Fruit fly (Drosophila melanogaster) whole organism, embryonic: ENCODE measurements around the gene CG5021.
A peak's percentile ranks its signal among the peaks of the same experiment; 100 is the strongest.

Experiments
- Asciz ChIP-seq: fragments of 200-800 bp; sonication (Bioruptor generic); optimal IDR thresholded peaks from 2 replicates; lab custom pipeline; 2017; ENCODE audit warnings: missing biosample characterization, mild to moderate bottlenecking, missing genetic modification characterization, missing genetic modification reagents
- BEAF-32 ChIP-seq: fragments of 200-800 bp; sonication (Bioruptor generic); optimal IDR thresholded peaks from 3 replicates; lab custom pipeline; 2017; ENCODE audit warnings: missing biosample characterization, missing genetic modification characterization, mild to moderate bottlenecking, moderate library complexity, missing genetic modification reagents
- Bdp1 ChIP-seq: fragments of 200-800 bp; sonication (Bioruptor generic); optimal IDR thresholded peaks from 3 replicates; lab custom pipeline; 2016; ENCODE audit warnings: missing biosample characterization, missing genetic modification characterization
- Bgb ChIP-seq: fragments of 200-800 bp; sonication (Bioruptor generic); IDR thresholded peaks from 2 replicates; pipeline ENCODE4 v1.3.6; 2022; ENCODE audit warnings: missing biosample characterization, missing genetic modification characterization; ENCODE audit not compliant: partially characterized antibody
- CG10321 ChIP-seq: fragments of 200-800 bp; sonication (Bioruptor generic); IDR thresholded peaks from 2 replicates; pipeline ENCODE4 v1.3.6; 2022; ENCODE audit warnings: missing biosample characterization, missing genetic modification characterization
- CG12104 ChIP-seq: fragments of 200-800 bp; sonication (Bioruptor generic); optimal IDR thresholded peaks from 3 replicates; lab custom pipeline; 2016; ENCODE audit warnings: missing biosample characterization, missing genetic modification characterization
- CG12299 ChIP-seq: fragments of 200-800 bp; sonication (Bioruptor generic); optimal IDR thresholded peaks from 2 replicates; lab custom pipeline; 2018; ENCODE audit warnings: missing biosample characterization, mild to moderate bottlenecking, missing genetic modification characterization
- CG13775 ChIP-seq: fragments of 200-800 bp; sonication (Bioruptor generic); optimal IDR thresholded peaks from 3 replicates; lab custom pipeline; 2017; ENCODE audit warnings: missing biosample characterization, mild to moderate bottlenecking, missing genetic modification characterization
- CG13894 ChIP-seq: fragments of 200-800 bp; sonication (Bioruptor generic); optimal IDR thresholded peaks from 3 replicates; lab custom pipeline; 2018; ENCODE audit warnings: missing biosample characterization, mild to moderate bottlenecking, missing genetic modification characterization, moderate library complexity
- CG15479 ChIP-seq: fragments of 200-800 bp; sonication (Bioruptor generic); optimal IDR thresholded peaks from 3 replicates; lab custom pipeline; 2019; ENCODE audit warnings: missing biosample characterization, mild to moderate bottlenecking, missing genetic modification characterization, moderate library complexity
- CG18619 ChIP-seq: fragments of 200-800 bp; sonication (Bioruptor generic); optimal IDR thresholded peaks from 3 replicates; lab custom pipeline; 2017; ENCODE audit warnings: missing biosample characterization, mild to moderate bottlenecking, missing genetic modification characterization
- CG32772 ChIP-seq: fragments of 200-800 bp; sonication (Bioruptor generic); IDR thresholded peaks from 2 replicates; pipeline ENCODE4 v1.3.6; 2022; ENCODE audit warnings: missing biosample characterization, missing genetic modification characterization
- CG4360 ChIP-seq: fragments of 200-800 bp; sonication (Bioruptor generic); IDR thresholded peaks from 2 replicates; pipeline ENCODE4 v1.3.6; 2022; ENCODE audit warnings: missing biosample characterization, missing genetic modification characterization
- CG6175 ChIP-seq: fragments of 200-800 bp; sonication (Bioruptor generic); IDR thresholded peaks from 3 replicates; pipeline ENCODE4 v1.3.6; 2022; ENCODE audit warnings: missing biosample characterization, missing genetic modification characterization
- CG7987 ChIP-seq: fragments of 200-800 bp; sonication (Bioruptor generic); optimal IDR thresholded peaks from 2 replicates; lab custom pipeline; 2018; ENCODE audit warnings: missing biosample characterization, mild to moderate bottlenecking, missing genetic modification characterization, moderate library complexity
- CG8089 ChIP-seq: fragments of 200-800 bp; sonication (Bioruptor generic); optimal IDR thresholded peaks from 3 replicates; lab custom pipeline; 2016; ENCODE audit warnings: missing biosample characterization, missing genetic modification characterization
- CG9215 ChIP-seq: fragments of 200-800 bp; sonication (Bioruptor generic); IDR thresholded peaks from 2 replicates; pipeline ENCODE4 v1.3.6; 2022; ENCODE audit warnings: missing biosample characterization, missing genetic modification characterization
- CG9817 ChIP-seq: fragments of 200-800 bp; sonication (Bioruptor generic); optimal IDR thresholded peaks from 2 replicates; lab custom pipeline; 2018; ENCODE audit warnings: missing biosample characterization, mild to moderate bottlenecking, missing genetic modification characterization, moderate library complexity
- D ChIP-seq, 2 experiments: fragments of 200-800 bp in 1 of 2; fragments of >200 bp in 1 of 2; sonication (Bioruptor generic) in 1 of 2; optimal IDR thresholded peaks; 2 replicates in 1 of 2; 3 replicates in 1 of 2; lab custom pipeline; 2017; ENCODE audit warnings: mild to moderate bottlenecking in 1 of 2, missing biosample characterization in 1 of 2, missing genetic modification characterization in 1 of 2, missing genetic modification reagents in 1 of 2
- Drgx ChIP-seq: fragments of 200-800 bp; sonication (Bioruptor generic); IDR thresholded peaks from 2 replicates; pipeline ENCODE4 v1.3.6; 2022; ENCODE audit warnings: missing biosample characterization, missing genetic modification characterization
- HLH4C ChIP-seq: fragments of 200-800 bp; sonication (Bioruptor generic); IDR thresholded peaks from 3 replicates; pipeline ENCODE4 v1.3.6; 2022; ENCODE audit warnings: missing biosample characterization, missing genetic modification characterization; ENCODE audit not compliant: partially characterized antibody
- Lhr ChIP-seq: fragments of 200-800 bp; sonication (Bioruptor generic); optimal IDR thresholded peaks from 3 replicates; lab custom pipeline; 2017; ENCODE audit warnings: mild to moderate bottlenecking, missing biosample characterization, missing genetic modification reagents, missing genetic modification characterization
- MBD-R2 ChIP-seq: fragments of 200-800 bp; sonication (Bioruptor generic); IDR thresholded peaks from 2 replicates; pipeline ENCODE4 v1.3.6; 2022; ENCODE audit warnings: missing biosample characterization, missing genetic modification characterization
- Mad ChIP-seq: fragments of 200-800 bp; sonication (Bioruptor generic); optimal IDR thresholded peaks from 2 replicates; lab custom pipeline; 2016; ENCODE audit warnings: missing biosample characterization, missing genetic modification characterization
- Meics ChIP-seq: fragments of 200-800 bp; sonication (Bioruptor generic); optimal IDR thresholded peaks from 2 replicates; lab custom pipeline; 2017; ENCODE audit warnings: missing biosample characterization, mild to moderate bottlenecking, missing genetic modification characterization
- NC2α ChIP-seq: fragments of 200-800 bp; sonication (Bioruptor generic); optimal IDR thresholded peaks from 2 replicates; lab custom pipeline; 2016; ENCODE audit warnings: missing biosample characterization, missing genetic modification characterization
- NFAT ChIP-seq: fragments of 200-800 bp; sonication (Bioruptor generic); IDR thresholded peaks from 2 replicates; pipeline ENCODE4 v1.3.6; 2022; ENCODE audit warnings: missing biosample characterization, missing genetic modification characterization
- NK7.1 ChIP-seq: fragments of 200-800 bp; sonication (Bioruptor generic); optimal IDR thresholded peaks from 3 replicates; lab custom pipeline; 2016; ENCODE audit warnings: missing biosample characterization, missing genetic modification characterization
- Optix ChIP-seq: fragments of 200-800 bp; sonication (Bioruptor generic); IDR thresholded peaks from 3 replicates; pipeline ENCODE4 v1.3.6; 2022; ENCODE audit warnings: missing biosample characterization, missing genetic modification characterization
- Sin3A ChIP-seq: fragments of >200 bp; optimal IDR thresholded peaks from 2 replicates; lab custom pipeline; 2018
- ab ChIP-seq: fragments of 200-800 bp; sonication (Bioruptor generic); optimal IDR thresholded peaks from 2 replicates; lab custom pipeline; 2016; ENCODE audit warnings: missing biosample characterization, missing genetic modification characterization
- ato ChIP-seq: fragments of 200-800 bp; sonication (Bioruptor generic); IDR thresholded peaks from 2 replicates; pipeline ENCODE4 v1.3.6; 2022; ENCODE audit warnings: missing biosample characterization, missing genetic modification characterization; ENCODE audit not compliant: partially characterized antibody
- bab2 ChIP-seq: fragments of 200-800 bp; sonication (Bioruptor generic); optimal IDR thresholded peaks from 2 replicates; lab custom pipeline; 2016; ENCODE audit warnings: missing biosample characterization, missing genetic modification characterization
- bbx ChIP-seq: fragments of 200-800 bp; sonication (Bioruptor generic); IDR thresholded peaks from 2 replicates; pipeline ENCODE4 v1.3.6; 2022; ENCODE audit warnings: missing biosample characterization, missing genetic modification characterization; ENCODE audit not compliant: partially characterized antibody
- cato ChIP-seq: fragments of 200-800 bp; sonication (Bioruptor generic); optimal IDR thresholded peaks from 2 replicates; lab custom pipeline; 2016; ENCODE audit warnings: missing biosample characterization, missing genetic modification characterization, borderline replicate concordance
- da ChIP-seq: fragments of 200-800 bp; sonication (Bioruptor generic); optimal IDR thresholded peaks from 2 replicates; lab custom pipeline; 2016; ENCODE audit warnings: missing biosample characterization, missing genetic modification characterization
- danr ChIP-seq: fragments of 200-800 bp; sonication (Bioruptor generic); IDR thresholded peaks from 2 replicates; pipeline ENCODE4 v1.3.6; 2022; ENCODE audit warnings: missing biosample characterization, missing genetic modification characterization
- fd3F ChIP-seq: fragments of 200-800 bp; sonication (Bioruptor generic); optimal IDR thresholded peaks from 2 replicates; lab custom pipeline; 2018; ENCODE audit warnings: missing biosample characterization, mild to moderate bottlenecking, missing genetic modification characterization, moderate library complexity
- fd64A ChIP-seq: fragments of 200-800 bp; sonication (Bioruptor generic); optimal IDR thresholded peaks from 3 replicates; lab custom pipeline; 2018; ENCODE audit warnings: missing biosample characterization, mild to moderate bottlenecking, missing genetic modification characterization
- gsb-n ChIP-seq: fragments of 200-800 bp; sonication (Bioruptor generic); optimal IDR thresholded peaks from 3 replicates; lab custom pipeline; 2018; ENCODE audit warnings: missing biosample characterization, mild to moderate bottlenecking, missing genetic modification characterization
- hth ChIP-seq: fragments of >200 bp; optimal IDR thresholded peaks from 2 replicates; lab custom pipeline; 2017; ENCODE audit warnings: inconsistent platforms
- nom ChIP-seq: fragments of 200-800 bp; sonication (Bioruptor generic); optimal IDR thresholded peaks from 2 replicates; lab custom pipeline; 2017; ENCODE audit warnings: missing biosample characterization, missing genetic modification characterization, mild to moderate bottlenecking, moderate library complexity, missing genetic modification reagents
- odd ChIP-seq: fragments of 200-800 bp; sonication (Bioruptor generic); optimal IDR thresholded peaks from 2 replicates; lab custom pipeline; 2017; ENCODE audit warnings: missing biosample characterization, mild to moderate bottlenecking, missing genetic modification characterization
- row ChIP-seq: fragments of 200-800 bp; sonication (Bioruptor generic); IDR thresholded peaks from 3 replicates; pipeline ENCODE4 v1.3.6; 2022; ENCODE audit warnings: missing biosample characterization, missing genetic modification characterization
- schlank ChIP-seq: fragments of 200-800 bp; sonication (Bioruptor generic); optimal IDR thresholded peaks from 2 replicates; lab custom pipeline; 2018; ENCODE audit warnings: missing biosample characterization, mild to moderate bottlenecking, missing genetic modification characterization
- sisA ChIP-seq: fragments of 200-800 bp; sonication (Bioruptor generic); IDR thresholded peaks from 2 replicates; pipeline ENCODE4 v1.3.6; 2022; ENCODE audit warnings: missing biosample characterization, missing genetic modification characterization
- stc ChIP-seq: fragments of 200-800 bp; sonication (Bioruptor generic); IDR thresholded peaks from 2 replicates; pipeline ENCODE4 v1.3.6; 2022; ENCODE audit warnings: missing biosample characterization, missing genetic modification characterization
- tll ChIP-seq, 2 experiments: fragments of 200-800 bp in 1 of 2; fragments of >200 bp in 1 of 2; sonication (Bioruptor generic) in 1 of 2; optimal IDR thresholded peaks; 2 replicates each; lab custom pipeline; 2017 to 2019; ENCODE audit warnings: missing biosample characterization in 2 of 2, missing genetic modification characterization in 2 of 2, mild to moderate bottlenecking in 1 of 2, moderate library complexity in 1 of 2
- vnd ChIP-seq: fragments of 200-800 bp; sonication (Bioruptor generic); IDR thresholded peaks from 3 replicates; pipeline ENCODE4 v1.3.6; 2022; ENCODE audit warnings: missing biosample characterization, missing genetic modification characterization; ENCODE audit not compliant: partially characterized antibody
- vvl ChIP-seq: fragments of 200-800 bp; sonication (Bioruptor generic); IDR thresholded peaks from 2 replicates; pipeline ENCODE4 v1.3.6; 2022; ENCODE audit warnings: missing biosample characterization, missing genetic modification characterization
- zf30C ChIP-seq: fragments of 200-800 bp; sonication (Bioruptor generic); optimal IDR thresholded peaks from 3 replicates; lab custom pipeline; 2018; ENCODE audit warnings: missing biosample characterization, mild to moderate bottlenecking, missing genetic modification characterization

CG5021 gene

DNA sequence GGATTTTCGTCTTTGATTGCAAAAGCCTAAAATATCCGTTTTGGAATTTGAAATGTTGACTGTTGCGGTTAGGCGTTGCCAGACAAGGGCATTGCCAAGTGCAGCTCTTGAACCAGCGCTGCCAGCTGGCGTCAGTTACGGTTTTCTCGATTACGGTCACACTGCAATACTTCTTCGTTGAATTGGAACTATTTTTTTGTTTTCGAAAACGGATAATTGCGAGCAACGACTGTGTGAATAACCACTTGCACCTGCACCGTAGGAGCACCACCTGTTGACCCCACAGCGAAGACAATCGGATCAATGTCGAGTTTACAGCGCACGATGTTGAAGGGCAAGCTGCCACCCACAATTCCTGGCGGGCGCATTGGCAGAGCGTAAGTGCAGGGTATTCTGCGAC, 20.0 kb downstream of the CG5021 start, which contains the start of gene CG5068 (continued):
- peak; percentile 21 for TF ChIP-seq Lhr (GFP tag; lab: Kevin White, UChicago)
- TF ChIP-seq CG13894 (tag; lab: Kevin White, UChicago): no peak
- peak; percentile 86 for TF ChIP-seq MBD-R2 (GFP tag; lab: Robert Waterston, UW)
- no peak for TF ChIP-seq Asciz (GFP tag; lab: Kevin White, UChicago)
- no peak for TF ChIP-seq CG9817 (tag; lab: Kevin White, UChicago)
- no peak for TF ChIP-seq CG13775 (GFP tag; lab: Kevin White, UChicago)
- TF ChIP-seq fd64A: no peak
- TF ChIP-seq Bgb (GFP tag; lab: Robert Waterston, UW): peak; percentile 49; the same call in 1 of the 2 replicates
- TF ChIP-seq vvl: peak; percentile 29; the same call in 1 of the 2 replicates
- no peak for TF ChIP-seq Drgx (GFP tag; lab: Robert Waterston, UW)
- TF ChIP-seq Optix: no peak
- TF ChIP-seq bab2 (GFP tag; lab: Kevin White, UChicago): no peak
- TF ChIP-seq nom (GFP tag; lab: Kevin White, UChicago): no peak
- TF ChIP-seq sisA: no peak
- TF ChIP-seq odd (GFP tag; lab: Kevin White, UChicago): no peak
- TF ChIP-seq vnd (GFP tag; lab: Robert Waterston, UW): no peak
- TF ChIP-seq fd3F (GFP tag; lab: Kevin White, UChicago): no peak
- TF ChIP-seq ab (GFP tag; lab: Kevin White, UChicago): no peak
- TF ChIP-seq Mad (GFP tag; lab: Kevin White, UChicago): no peak
- no peak for TF ChIP-seq Meics (GFP tag; lab: Kevin White, UChicago)
- no peak for TF ChIP-seq CG8089 (GFP tag; lab: Kevin White, UChicago)
- TF ChIP-seq ato: peak; percentile 13
- no peak for TF ChIP-seq CG12104 (GFP tag; lab: Kevin White, UChicago)
- TF ChIP-seq CG4360 (GFP tag; lab: Robert Waterston, UW): no peak
- no peak for TF ChIP-seq stc (GFP tag; lab: Robert Waterston, UW)
- no peak for TF ChIP-seq CG12299
- TF ChIP-seq D (optimal IDR thresholded peaks at IDR 0.05; lab: Kevin White, UChicago): peak; percentile 56
- no peak for TF ChIP-seq D (GFP tag; optimal IDR thresholded peaks at IDR 0.05; lab: Kevin White, UChicago)
- no peak for TF ChIP-seq da (GFP tag; lab: Kevin White, UChicago)
- peak; percentile 100 for TF ChIP-seq CG9215 (GFP tag; lab: Robert Waterston, UW)
- no peak for TF ChIP-seq NFAT (GFP tag; lab: Robert Waterston, UW)
- TF ChIP-seq schlank (tag; lab: Kevin White, UChicago): no peak
- TF ChIP-seq Sin3A: peak; percentile 33
- TF ChIP-seq NK7.1 (GFP tag; lab: Kevin White, UChicago): no peak
- no peak for TF ChIP-seq cato (GFP tag; lab: Kevin White, UChicago)
- TF ChIP-seq row (GFP tag; lab: Robert Waterston, UW): no peak
- TF ChIP-seq CG15479 (GFP tag; lab: Kevin White, UChicago): no peak
- peak; percentile 0 for TF ChIP-seq Bdp1 (GFP tag; lab: Kevin White, UChicago)
- no peak for TF ChIP-seq CG18619
- TF ChIP-seq CG32772 (GFP tag; lab: Robert Waterston, UW): no peak
- no peak for TF ChIP-seq danr (GFP tag; lab: Robert Waterston, UW)
- TF ChIP-seq gsb-n (tag; lab: Kevin White, UChicago): no peak
- no peak for TF ChIP-seq CG6175
- TF ChIP-seq CG7987: no peak
- peak in 1 of 2 experiments; percentile 20 for TF ChIP-seq tll (GFP tag; optimal IDR thresholded peaks at IDR 0.05; lab: Kevin White, UChicago)
- TF ChIP-seq NC2α (GFP tag; lab: Kevin White, UChicago): no peak
- no peak for TF ChIP-seq CG10321
- no peak for TF ChIP-seq hth
- TF ChIP-seq HLH4C: peak; percentile 31; the same call in 1 of the 3 replicates
- TF ChIP-seq BEAF-32: peak; percentile 34
- no peak for TF ChIP-seq zf30C (GFP tag; lab: Kevin White, UChicago)
- TF ChIP-seq bbx (GFP tag; lab: Robert Waterston, UW): 0 out of 2 replicates have a peak, but pooled peaks have one; percentile 26
